Worm (Caenorhabditis elegans): Measurements from ENCODE around the gene fbxa-215.

- no peak for TF ChIP-seq zfp-3 (GFP tag; conservative IDR thresholded peaks at IDR 0.05)
- TF ChIP-seq nhr-76 (tag; optimal IDR thresholded peaks at IDR 0.05), result no peak
- no peak for TF ChIP-seq nhr-25 (tag; optimal IDR thresholded peaks at IDR 0.05; ENCODE audit: borderline replicate concordance, insufficient read depth)
- TF ChIP-seq dpl-1 (GFP tag; optimal IDR thresholded peaks at IDR 0.05), result no peak
- no peak for TF ChIP-seq nhr-237 (tag; optimal IDR thresholded peaks at IDR 0.05)
- no peak for TF ChIP-seq ces-1 (GFP tag; optimal IDR thresholded peaks at IDR 0.05)
- no peak for TF ChIP-seq zag-1 (tag; optimal IDR thresholded peaks at IDR 0.05)
- no peak for TF ChIP-seq nhr-77 (tag; optimal IDR thresholded peaks at IDR 0.05)
Observed at ce11 chrIV:13700847-13701246, 34.1 kb upstream of the fbxa-215 start.
